Worm (Caenorhabditis elegans): ENCODE measurements around the gene tat-6.

The tat-6 gene

DNA sequence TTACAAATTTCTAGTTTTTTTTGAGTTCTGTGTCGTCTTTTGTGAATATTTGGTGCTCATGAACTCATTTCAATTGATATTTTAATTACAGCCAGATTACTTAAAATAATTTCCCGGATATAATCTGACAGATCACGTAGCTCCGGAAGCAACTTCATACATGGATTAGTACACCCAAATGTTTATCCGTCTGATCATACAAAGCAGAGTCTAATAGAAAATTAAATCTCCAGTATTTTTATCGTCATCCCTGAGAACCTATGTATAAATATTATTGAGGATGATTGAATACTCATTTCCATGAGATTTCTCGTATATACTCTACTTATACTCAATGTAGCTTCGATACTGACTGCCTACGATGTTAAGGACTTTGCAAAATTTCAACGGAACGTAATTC is 4.0 kb upstream of the tat-6 start, which contains the start of gene Y73C8C.12:
Gene Y73C8C.12, plus strand, starts transcription at position 301 of the 400 bp plus-strand sequence.
- TF ChIP-seq nhr-2 (tag; optimal IDR thresholded peaks at IDR 0.05) (no peak), snpc-4 (tag; optimal IDR thresholded peaks at IDR 0.05) (no peak)

DNA sequence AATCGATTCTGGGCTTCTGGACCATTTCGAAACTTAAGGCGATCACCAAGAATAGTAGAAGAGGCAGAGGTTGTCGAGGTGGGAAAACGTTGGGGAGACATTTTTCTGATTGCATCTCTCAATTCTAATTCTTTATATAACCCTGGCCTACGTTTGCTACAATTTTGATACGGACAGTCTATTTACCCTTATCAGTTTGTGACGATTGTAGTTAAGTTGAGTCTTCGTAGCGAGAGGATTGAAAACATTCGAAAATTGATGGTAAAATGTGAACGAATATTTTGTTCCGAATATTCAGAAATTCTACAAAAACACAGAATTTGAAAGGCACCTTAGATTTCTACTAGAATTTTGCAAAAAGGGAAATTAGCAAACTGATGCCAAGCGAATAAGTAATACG is 1.2 kb upstream of the tat-6 start, which contains the start of gene Y73C8C.10:
Gene Y73C8C.10, minus strand, starts transcription at position 101 of the 400 bp plus-strand sequence.
- no peak for TF ChIP-seq mep-1 (tag; optimal IDR thresholded peaks at IDR 0.05)
- no peak for TF ChIP-seq cnd-1 (tag; optimal IDR thresholded peaks at IDR 0.05)
- TF ChIP-seq flh-1 (GFP tag; optimal IDR thresholded peaks at IDR 0.05) = no peak
- TF ChIP-seq nhr-2 (tag; optimal IDR thresholded peaks at IDR 0.05) = no peak
- TF ChIP-seq elt-1 (tag; optimal IDR thresholded peaks at IDR 0.05; ENCODE audit: borderline replicate concordance, insufficient read depth) = no peak
- no peak for TF ChIP-seq ceh-39 (tag; optimal IDR thresholded peaks at IDR 0.05)
- TF ChIP-seq nhr-237 (tag; optimal IDR thresholded peaks at IDR 0.05) = no peak
- TF ChIP-seq nhr-76 (tag; optimal IDR thresholded peaks at IDR 0.05) = no peak
- no peak for TF ChIP-seq zip-8 (tag; optimal IDR thresholded peaks at IDR 0.05)
- no peak for TF ChIP-seq ces-1 (GFP tag; optimal IDR thresholded peaks at IDR 0.05)
- TF ChIP-seq M03D4.4 (tag; optimal IDR thresholded peaks at IDR 0.05) = no peak
- no peak for TF ChIP-seq unc-39 (tag; optimal IDR thresholded peaks at IDR 0.05)
- TF ChIP-seq mls-2 (tag; optimal IDR thresholded peaks at IDR 0.05) = no peak
- no peak for TF ChIP-seq unc-120 (tag; optimal IDR thresholded peaks at IDR 0.05; ENCODE audit: poor library complexity, severe bottlenecking)
- no peak for TF ChIP-seq ceh-83 (GFP tag; optimal IDR thresholded peaks at IDR 0.05)
- no peak for TF ChIP-seq ham-2 (GFP tag; optimal IDR thresholded peaks at IDR 0.05)

DNA sequence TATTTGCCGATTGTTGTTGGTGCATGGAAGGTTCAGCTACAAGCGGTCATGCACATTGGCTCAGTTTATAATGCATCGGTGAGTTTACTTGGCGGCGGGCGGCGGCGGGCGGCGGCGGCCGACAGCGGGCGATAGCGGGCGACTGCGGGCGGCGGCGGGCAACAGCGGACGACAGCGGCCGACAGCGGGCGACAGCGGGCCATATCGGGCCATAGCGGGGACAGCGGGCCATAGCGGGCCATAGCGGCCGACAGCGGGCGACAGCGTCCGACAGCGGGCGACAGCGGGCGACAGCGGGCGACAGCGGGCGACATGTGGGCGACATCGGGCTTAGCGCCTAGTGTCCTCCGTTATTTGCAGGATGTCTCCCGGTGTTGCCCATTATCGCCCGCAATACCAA is 3.2 kb downstream of the tat-6 start:
- TF ChIP-seq ceh-39 (tag; optimal IDR thresholded peaks at IDR 0.05) = no peak
- peak; percentile 34 for TF ChIP-seq mls-2 (tag; optimal IDR thresholded peaks at IDR 0.05)

DNA sequence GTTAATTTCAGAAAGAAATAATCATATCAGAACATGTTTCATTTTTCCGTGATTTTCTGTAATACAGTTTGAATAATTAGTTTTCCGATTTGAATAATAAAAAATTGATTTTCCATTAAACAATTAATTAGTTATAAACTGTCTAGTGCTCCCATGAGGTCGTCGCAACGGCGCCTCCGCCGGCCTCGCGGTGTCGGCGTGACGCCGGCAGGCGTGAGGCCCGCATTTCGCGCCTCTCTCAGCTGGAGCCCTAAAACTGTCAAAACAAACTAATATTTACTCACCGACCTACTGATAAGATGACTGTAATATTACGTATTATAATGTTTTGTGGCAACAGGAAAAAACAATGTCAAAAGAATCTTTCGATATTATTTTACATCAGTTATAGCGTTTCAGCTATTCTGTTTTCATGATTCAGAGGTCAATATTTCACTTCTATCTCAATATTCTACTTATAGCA is 4.4 kb downstream of the tat-6 start, which contains the start of gene F02C9.2:
Gene F02C9.2, plus strand, starts transcription at position 413 of the 463 bp plus-strand sequence.
- TF ChIP-seq blmp-1 (tag; optimal IDR thresholded peaks at IDR 0.05) = no peak

DNA sequence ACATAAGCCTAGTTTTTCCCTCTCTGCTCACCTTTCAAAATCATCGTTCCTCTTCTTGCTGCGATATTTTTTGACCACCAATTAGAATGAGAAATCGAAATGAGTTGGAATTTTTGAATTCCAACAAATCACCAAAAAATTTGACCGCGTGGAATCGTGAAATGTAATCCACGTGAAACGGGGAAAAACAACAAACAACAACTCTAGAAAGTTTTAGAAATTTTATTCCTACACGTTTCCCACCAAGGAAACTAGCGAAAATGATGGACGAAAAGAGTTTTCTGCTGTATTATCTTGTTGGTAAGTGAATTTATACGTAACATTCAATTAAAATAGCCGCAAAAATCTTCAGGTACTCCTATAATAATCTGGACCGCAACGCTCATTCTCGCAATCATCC is 9.6 kb downstream of the tat-6 start, which contains the start of the genes irld-3 and F02C9.1:
Gene irld-3, minus strand, starts transcription at position 101 of the 400 bp plus-strand sequence.
Gene F02C9.1, plus strand, starts transcription at position 216 of the 400 bp plus-strand sequence.
- TF ChIP-seq lsy-2 (tag; optimal IDR thresholded peaks at IDR 0.05) (no peak), elt-3 (tag; optimal IDR thresholded peaks at IDR 0.05) (no peak), M03D4.4 (tag; optimal IDR thresholded peaks at IDR 0.05) (no peak), cnd-1 (tag; optimal IDR thresholded peaks at IDR 0.05) (no peak)

DNA sequence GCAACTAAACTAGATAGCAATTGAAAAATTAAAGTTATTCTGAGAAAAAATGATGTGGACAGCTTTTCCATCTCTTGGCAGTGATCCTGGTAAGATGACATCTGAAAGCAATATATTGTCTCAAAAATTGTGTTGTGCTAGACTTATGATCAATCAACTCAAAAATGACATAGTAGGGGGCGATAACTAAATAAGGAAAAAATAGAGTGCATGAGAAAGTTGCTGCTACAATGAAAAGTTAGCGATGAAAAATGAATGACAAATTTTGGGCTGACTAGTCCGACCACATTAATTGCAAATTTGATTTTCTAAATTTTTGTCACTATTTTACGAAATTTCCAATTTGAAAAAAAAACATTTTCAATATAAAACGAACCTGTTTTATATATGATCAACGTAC is 12.3 kb downstream of the tat-6 start, which contains the start of gene srab-9:
Gene srab-9, minus strand, starts transcription at position 101 of the 400 bp plus-strand sequence.
- TF ChIP-seq ham-2 (GFP tag; optimal IDR thresholded peaks at IDR 0.05) = no peak
- no peak for TF ChIP-seq snpc-4 (tag; optimal IDR thresholded peaks at IDR 0.05)
- no peak for TF ChIP-seq lsy-2 (tag; optimal IDR thresholded peaks at IDR 0.05)
- TF ChIP-seq sem-2 (GFP tag; optimal IDR thresholded peaks at IDR 0.05) = no peak
- no peak for TF ChIP-seq bed-3 (GFP tag; optimal IDR thresholded peaks at IDR 0.05)
- TF ChIP-seq blmp-1 (tag; optimal IDR thresholded peaks at IDR 0.05) = no peak
- no peak for TF ChIP-seq lin-13 (tag; optimal IDR thresholded peaks at IDR 0.05)
- TF ChIP-seq unc-120 (tag; optimal IDR thresholded peaks at IDR 0.05; ENCODE audit: poor library complexity, severe bottlenecking) = no peak

DNA sequence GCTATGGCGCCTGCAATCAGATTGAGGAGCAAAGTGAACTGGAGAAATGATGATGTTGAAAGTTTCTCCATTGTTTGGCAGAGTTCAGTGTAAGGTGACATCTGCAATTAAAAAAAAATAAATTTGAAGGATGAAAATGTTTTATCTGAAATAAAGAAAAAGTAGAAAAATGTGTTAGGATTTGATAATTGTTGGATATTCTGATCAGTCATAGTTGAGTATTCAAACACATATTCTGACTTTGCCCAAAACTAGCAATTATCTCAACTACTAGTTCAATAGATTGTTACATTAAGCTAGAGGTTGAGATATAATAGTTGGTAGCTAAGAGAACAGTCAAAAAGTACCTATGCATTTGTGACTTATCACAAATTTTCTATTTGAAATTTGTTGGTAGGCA is 15.6 kb downstream of the tat-6 start, which contains the start of gene srab-10:
Gene srab-10, minus strand, starts transcription at position 101 of the 400 bp plus-strand sequence.
- TF ChIP-seq nhr-76 (tag; optimal IDR thresholded peaks at IDR 0.05) = no peak
- no peak for TF ChIP-seq elt-3 (tag; optimal IDR thresholded peaks at IDR 0.05)
- no peak for TF ChIP-seq pha-4 (tag; optimal IDR thresholded peaks at IDR 0.05)
- no peak for TF ChIP-seq tbx-8 (GFP tag; optimal IDR thresholded peaks at IDR 0.05)
- TF ChIP-seq nhr-12 (tag; optimal IDR thresholded peaks at IDR 0.05) = no peak
- TF ChIP-seq lsy-2 (tag; optimal IDR thresholded peaks at IDR 0.05) = no peak
- TF ChIP-seq drap-1 (GFP tag; optimal IDR thresholded peaks at IDR 0.05) = no peak
- no peak for TF ChIP-seq ztf-11 (tag; optimal IDR thresholded peaks at IDR 0.05)
- TF ChIP-seq mab-5 (tag; optimal IDR thresholded peaks at IDR 0.05) = no peak
- TF ChIP-seq snpc-4 (tag; optimal IDR thresholded peaks at IDR 0.05) = no peak
- TF ChIP-seq nhr-2 (tag; optimal IDR thresholded peaks at IDR 0.05) = no peak
- no peak for TF ChIP-seq mls-2 (tag; optimal IDR thresholded peaks at IDR 0.05)
- TF ChIP-seq unc-39 (tag; optimal IDR thresholded peaks at IDR 0.05) = no peak
- TF ChIP-seq nhr-28 (tag; optimal IDR thresholded peaks at IDR 0.05) = no peak
- TF ChIP-seq zip-8 (tag; optimal IDR thresholded peaks at IDR 0.05) = no peak
- TF ChIP-seq cnd-1 (tag; optimal IDR thresholded peaks at IDR 0.05) = no peak
- TF ChIP-seq sptf-1 (tag; optimal IDR thresholded peaks at IDR 0.05) = no peak
- TF ChIP-seq ham-2 (GFP tag; optimal IDR thresholded peaks at IDR 0.05) = no peak
- no peak for TF ChIP-seq flh-1 (GFP tag; optimal IDR thresholded peaks at IDR 0.05)
- no peak for TF ChIP-seq unc-62 (GFP tag; optimal IDR thresholded peaks at IDR 0.05)
